Worm (Caenorhabditis elegans) whole organism, late embryonic: Measurements from ENCODE around the gene K03B8.14.

Source experiments
- ceh-6 ChIP-seq: fragments of 200-800 bp; sonication (Bioruptor generic); optimal IDR thresholded peaks from 2 replicates; lab custom pipeline; 2018; ENCODE audit warnings: mild to moderate bottlenecking, missing genetic modification characterization, missing compliant biosample characterization
- elt-2 ChIP-seq: sonication (generic microtip); optimal IDR thresholded peaks from 2 replicates; lab custom pipeline; 2016; ENCODE audit warnings: missing genetic modification reagents, missing genetic modification characterization, missing compliant biosample characterization
- fax-1 ChIP-seq: sonication (generic microtip); optimal IDR thresholded peaks from 2 replicates; lab custom pipeline; 2016; ENCODE audit warnings: missing genotype, missing genetic modification characterization, missing compliant biosample characterization
- hlh-30 ChIP-seq: sonication (generic microtip); optimal IDR thresholded peaks from 2 replicates; lab custom pipeline; 2017; ENCODE audit warnings: antibody characterized with exemption, missing genetic modification characterization, missing compliant biosample characterization; ENCODE audit not compliant: insufficient read depth
- nhr-11 ChIP-seq: fragments of 150-350 bp; optimal IDR thresholded peaks from 2 replicates; lab custom pipeline; 2014; ENCODE audit warnings: missing biosample characterization, missing genetic modification characterization
- npax-4 ChIP-seq: sonication (generic microtip); optimal IDR thresholded peaks from 2 replicates; lab custom pipeline; 2016; ENCODE audit warnings: missing genetic modification characterization, missing compliant biosample characterization
- pha-4 ChIP-seq: fragments of 150-350 bp; optimal IDR thresholded peaks from 2 replicates; lab custom pipeline; 2018; ENCODE audit warnings: missing biosample characterization, missing genetic modification reagents, missing genetic modification characterization
- ref-2 ChIP-seq: sonication (generic microtip); optimal IDR thresholded peaks from 2 replicates; lab custom pipeline; 2016; ENCODE audit warnings: missing genetic modification characterization, missing compliant biosample characterization
- unc-55 ChIP-seq: sonication (generic microtip); optimal IDR thresholded peaks from 2 replicates; lab custom pipeline; 2017; ENCODE audit warnings: missing biosample characterization, missing genetic modification reagents, missing genetic modification characterization
- zip-5 ChIP-seq: sonication (generic microtip); optimal IDR thresholded peaks from 2 replicates; lab custom pipeline; 2016; ENCODE audit warnings: missing genetic modification characterization, missing compliant biosample characterization

ce11 chrV:11403059-11403458 is 12.8 kb downstream of the K03B8.14 start:
- no peak for TF ChIP-seq nhr-11 (tag; lab: Kevin White, UChicago)
- TF ChIP-seq ceh-6 (GFP tag; lab: Kevin White, UChicago) = no peak
- TF ChIP-seq elt-2 (tag; lab: Kevin White, UChicago) = peak; percentile 90
- no peak for TF ChIP-seq pha-4 (tag; lab: Kevin White, UChicago)
- TF ChIP-seq fax-1 = no peak
- TF ChIP-seq hlh-30 = no peak
- TF ChIP-seq ref-2 = no peak
- TF ChIP-seq zip-5 (tag; lab: Kevin White, UChicago) = no peak
- no peak for TF ChIP-seq npax-4 (tag; lab: Kevin White, UChicago)
- no peak for TF ChIP-seq unc-55 (GFP tag; lab: Kevin White, UChicago)
